Fruit fly (Drosophila melanogaster) whole organism, embryonic: Measurements from ENCODE around the gene Obp19a.
A peak's percentile ranks its signal among the peaks of the same experiment; 100 is the strongest.

Experiments
- B-H1 ChIP-seq: fragments of 200-800 bp; sonication (Bioruptor generic); IDR thresholded peaks from 3 replicates; pipeline ENCODE4 v1.3.6; 2022; ENCODE audit warnings: missing biosample characterization, missing genetic modification characterization
- CG1024 ChIP-seq: fragments of 200-800 bp; sonication (Bioruptor generic); IDR thresholded peaks from 2 replicates; pipeline ENCODE4 v1.3.6; 2022; ENCODE audit warnings: missing biosample characterization, missing genetic modification characterization
- CG17186 ChIP-seq: fragments of 200-800 bp; sonication (Bioruptor generic); optimal IDR thresholded peaks from 3 replicates; lab custom pipeline; 2017; ENCODE audit warnings: missing biosample characterization, missing genetic modification reagents, missing genetic modification characterization
- CG4328 ChIP-seq: fragments of 200-800 bp; sonication (Bioruptor generic); optimal IDR thresholded peaks from 3 replicates; lab custom pipeline; 2017; ENCODE audit warnings: missing biosample characterization, missing genetic modification reagents, missing genetic modification characterization
- CG7271 ChIP-seq: fragments of 200-800 bp; sonication (Bioruptor generic); optimal IDR thresholded peaks from 2 replicates; lab custom pipeline; 2018; ENCODE audit warnings: missing biosample characterization, mild to moderate bottlenecking, missing genetic modification characterization, moderate library complexity
- CHES-1-like ChIP-seq: fragments of 200-800 bp; sonication (Bioruptor generic); optimal IDR thresholded peaks from 2 replicates; lab custom pipeline; 2016; ENCODE audit warnings: missing biosample characterization, missing genetic modification characterization
- Dek ChIP-seq: fragments of 200-800 bp; sonication (Bioruptor generic); optimal IDR thresholded peaks from 3 replicates; lab custom pipeline; 2019; ENCODE audit warnings: missing biosample characterization, mild to moderate bottlenecking, missing genetic modification characterization, moderate library complexity
- Hmr ChIP-seq: fragments of 200-800 bp; sonication (Bioruptor generic); optimal IDR thresholded peaks from 3 replicates; lab custom pipeline; 2017; ENCODE audit warnings: mild to moderate bottlenecking, missing biosample characterization, missing genetic modification reagents, missing genetic modification characterization
- Meics ChIP-seq: fragments of 200-800 bp; sonication (Bioruptor generic); optimal IDR thresholded peaks from 2 replicates; lab custom pipeline; 2017; ENCODE audit warnings: missing biosample characterization, mild to moderate bottlenecking, missing genetic modification characterization
- Poxn ChIP-seq: fragments of 200-800 bp; sonication (Bioruptor generic); IDR thresholded peaks from 2 replicates; pipeline ENCODE4 v1.3.6; 2022; ENCODE audit warnings: missing biosample characterization, missing genetic modification characterization
- Ssrp ChIP-seq: fragments of 200-800 bp; sonication (Bioruptor generic); optimal IDR thresholded peaks from 2 replicates; lab custom pipeline; 2018; ENCODE audit warnings: missing biosample characterization, mild to moderate bottlenecking, missing genetic modification characterization, moderate library complexity
- dmrt99B ChIP-seq: fragments of 200-800 bp; sonication (Bioruptor generic); optimal IDR thresholded peaks from 2 replicates; lab custom pipeline; 2018; ENCODE audit warnings: missing biosample characterization, mild to moderate bottlenecking, missing genetic modification characterization, moderate library complexity
- kay ChIP-seq: fragments of 200-800 bp; sonication (Bioruptor generic); optimal IDR thresholded peaks from 2 replicates; lab custom pipeline; 2016; ENCODE audit warnings: missing biosample characterization, missing genetic modification characterization
- z ChIP-seq: fragments of 200-800 bp; sonication (Bioruptor generic); IDR thresholded peaks from 3 replicates; pipeline ENCODE4 v1.3.6; 2022; ENCODE audit warnings: missing biosample characterization, missing genetic modification characterization

dm6 chrX:20423747-20424165 lies 8.2 kb downstream of the Obp19a start, which contains the start of the genes Pp4-19C and cactin:
- TF ChIP-seq Poxn (no peak), Hmr (no peak), CHES-1-like (GFP tag; lab: Kevin White, UChicago) (no peak), CG7271 (tag; lab: Kevin White, UChicago) (no peak), CG4328 (GFP tag; lab: Kevin White, UChicago) (no peak), Meics (no peak), CG17186 (GFP tag; lab: Kevin White, UChicago) (peak; percentile 34), z (no peak), dmrt99B (tag; lab: Kevin White, UChicago) (no peak), B-H1 (GFP tag; lab: Robert Waterston, UW) (no peak), CG1024 (no peak), kay (peak; percentile 71), Ssrp (no peak), Dek (tag; lab: Kevin White, UChicago) (no peak)
